Worm (Caenorhabditis elegans) whole organism, L4 larva: ENCODE data around the gene Y82E9BL.3.
A peak's percentile ranks its signal among the peaks of the same experiment; 100 is the strongest.

ENCODE experiments used
- F26F4.8 ChIP-seq: fragments of 200-800 bp; sonication (Bioruptor generic); conservative IDR thresholded peaks from 2 replicates; pipeline ENCODE4 v1.3.6; 2022; ENCODE audit warnings: missing genetic modification characterization, missing compliant biosample characterization
- F37D6.2 ChIP-seq: sonication (generic microtip); optimal IDR thresholded peaks from 2 replicates; lab custom pipeline; 2016; ENCODE audit warnings: mild to moderate bottlenecking, missing genetic modification characterization, missing compliant biosample characterization
- F49E8.2 ChIP-seq: sonication (generic microtip); optimal IDR thresholded peaks from 2 replicates; lab custom pipeline; 2016; ENCODE audit warnings: missing compliant biosample characterization, mild to moderate bottlenecking, missing genetic modification characterization, borderline replicate concordance
- R02D3.7 ChIP-seq: fragments of 150-350 bp; sonication (generic microtip); optimal IDR thresholded peaks from 3 replicates; lab custom pipeline; 2014; ENCODE audit warnings: missing biosample characterization, missing genetic modification characterization
- T20F7.1 ChIP-seq: fragments of 200-800 bp; sonication (Bioruptor generic); optimal IDR thresholded peaks from 2 replicates; lab custom pipeline; 2018; ENCODE audit warnings: mild to moderate bottlenecking, missing genetic modification characterization, missing compliant biosample characterization
- T26A8.4 ChIP-seq: fragments of 200-800 bp; sonication (Bioruptor generic); IDR thresholded peaks from 2 replicates; pipeline ENCODE4 v1.3.6; 2022; ENCODE audit warnings: missing genetic modification characterization, missing compliant biosample characterization
- ZK546.5 ChIP-seq, 2 experiments: sonication (generic microtip); optimal IDR thresholded peaks; 2 replicates each; lab custom pipeline; 2017; ENCODE audit warnings: missing biosample characterization in 2 of 2, missing genetic modification characterization in 2 of 2
- ama-1 ChIP-seq: fragments of 150-350 bp; optimal IDR thresholded peaks from 2 replicates; lab custom pipeline; 2014; ENCODE audit warnings: inconsistent platforms, mixed read lengths
- arid-1 ChIP-seq: fragments of 200-800 bp; sonication (Bioruptor generic); conservative IDR thresholded peaks from 2 replicates; pipeline ENCODE4 v1.3.6; 2022; ENCODE audit warnings: missing genetic modification reagents, missing genetic modification characterization, missing compliant biosample characterization
- ceh-28 ChIP-seq: fragments of 150-350 bp; optimal IDR thresholded peaks from 2 replicates; lab custom pipeline; 2014; ENCODE audit warnings: missing biosample characterization, missing genetic modification reagents, missing genetic modification characterization
- ces-1 ChIP-seq: fragments of 150-350 bp; sonication (generic microtip); optimal IDR thresholded peaks from 4 replicates; lab custom pipeline; 2014; ENCODE audit warnings: missing biosample characterization, missing genetic modification reagents, missing genetic modification characterization
- daf-16 ChIP-seq, 3 experiments: sonication (generic microtip); optimal IDR thresholded peaks; 2 replicates each; lab custom pipeline; 2016 to 2017; ENCODE audit warnings: missing genetic modification characterization in 3 of 3, missing genetic modification reagents in 3 of 3, mild to moderate bottlenecking in 2 of 3, missing compliant biosample characterization in 2 of 3, missing biosample characterization in 1 of 3, moderate library complexity in 1 of 3
- dmd-6 ChIP-seq: fragments of 200-800 bp; sonication (Bioruptor generic); IDR thresholded peaks from 2 replicates; pipeline ENCODE4 v1.3.6; 2022; ENCODE audit warnings: missing genetic modification reagents, missing genetic modification characterization, missing compliant biosample characterization
- dve-1 ChIP-seq: sonication (generic microtip); optimal IDR thresholded peaks from 2 replicates; lab custom pipeline; 2017; ENCODE audit warnings: antibody characterized with exemption, mild to moderate bottlenecking, missing genetic modification characterization, missing compliant biosample characterization; ENCODE audit not compliant: insufficient read depth
- egl-27 ChIP-seq: sonication (generic microtip); optimal IDR thresholded peaks from 3 replicates; lab custom pipeline; 2017; ENCODE audit warnings: missing biosample characterization, missing genetic modification reagents, missing genetic modification characterization
- fkh-10 ChIP-seq: fragments of 150-350 bp; optimal IDR thresholded peaks from 2 replicates; lab custom pipeline; 2014; ENCODE audit warnings: missing biosample characterization, missing genetic modification reagents, missing genetic modification characterization
- fos-1 ChIP-seq: fragments of 150-350 bp; optimal IDR thresholded peaks from 2 replicates; lab custom pipeline; 2014; ENCODE audit warnings: missing biosample characterization, missing genetic modification characterization
- hif-1 ChIP-seq, 2 experiments: sonication (generic microtip); optimal IDR thresholded peaks; 2 replicates each; lab custom pipeline; 2016 to 2017; ENCODE audit warnings: missing compliant biosample characterization in 2 of 2, missing genetic modification characterization in 2 of 2, missing genetic modification reagents in 2 of 2, missing genotype in 2 of 2, mild to moderate bottlenecking in 1 of 2
- hlh-11 ChIP-seq: fragments of 200-800 bp; sonication (Bioruptor generic); optimal IDR thresholded peaks from 2 replicates; lab custom pipeline; 2018; ENCODE audit warnings: mild to moderate bottlenecking, missing genetic modification characterization, missing compliant biosample characterization
- hmg-1.1 ChIP-seq: fragments of 200-800 bp; sonication (Bioruptor generic); IDR thresholded peaks from 2 replicates; pipeline ENCODE4 v1.3.6; 2022; ENCODE audit warnings: missing genetic modification reagents, missing genetic modification characterization, missing compliant biosample characterization
- lin-15B ChIP-seq: fragments of 150-350 bp; sonication (generic microtip); optimal IDR thresholded peaks from 3 replicates; lab custom pipeline; 2014; ENCODE audit warnings: missing biosample characterization, missing genetic modification characterization
- lin-29 ChIP-seq: fragments of 200-800 bp; sonication (Bioruptor generic); IDR thresholded peaks from 2 replicates; pipeline ENCODE4 v1.3.6; 2022; ENCODE audit warnings: missing genetic modification reagents, missing genetic modification characterization, missing compliant biosample characterization
- lin-38 ChIP-seq: fragments of 200-800 bp; sonication (Bioruptor generic); IDR thresholded peaks from 2 replicates; pipeline ENCODE4 v1.3.6; 2022; ENCODE audit warnings: missing genetic modification reagents, missing genetic modification characterization, missing compliant biosample characterization
- lsy-2 ChIP-seq, 2 experiments: fragments of 150-350 bp in 1 of 2; sonication (generic microtip) in 1 of 2; optimal IDR thresholded peaks; 2 replicates each; lab custom pipeline; 2014 to 2017; ENCODE audit warnings: missing biosample characterization in 2 of 2, missing genetic modification characterization in 2 of 2
- mdl-1 ChIP-seq, 2 experiments: fragments of 150-350 bp in 1 of 2; sonication (generic microtip) in 1 of 2; optimal IDR thresholded peaks; 2 replicates each; lab custom pipeline; 2014 to 2017; ENCODE audit warnings: missing biosample characterization in 2 of 2, missing genetic modification characterization in 2 of 2
- mep-1 ChIP-seq: fragments of 150-350 bp; sonication (generic microtip); optimal IDR thresholded peaks from 3 replicates; lab custom pipeline; 2014; ENCODE audit warnings: missing biosample characterization, missing genetic modification characterization
- mxl-3 ChIP-seq: fragments of 200-800 bp; sonication (Bioruptor generic); optimal IDR thresholded peaks from 2 replicates; lab custom pipeline; 2018; ENCODE audit warnings: mild to moderate bottlenecking, missing genetic modification characterization, missing compliant biosample characterization
- nhr-10 ChIP-seq: fragments of 150-350 bp; optimal IDR thresholded peaks from 2 replicates; lab custom pipeline; 2014; ENCODE audit warnings: missing biosample characterization, missing genetic modification characterization
- nhr-102 ChIP-seq: sonication (generic microtip); optimal IDR thresholded peaks from 2 replicates; lab custom pipeline; 2016; ENCODE audit warnings: mild to moderate bottlenecking, missing genetic modification characterization, moderate library complexity, missing compliant biosample characterization
- nhr-237 ChIP-seq: sonication (generic microtip); optimal IDR thresholded peaks from 2 replicates; lab custom pipeline; 2017; ENCODE audit warnings: missing biosample characterization, missing genetic modification characterization
- nhr-25 ChIP-seq: sonication (generic microtip); optimal IDR thresholded peaks from 2 replicates; lab custom pipeline; 2017; ENCODE audit warnings: missing genetic modification characterization, mild to moderate bottlenecking, missing compliant biosample characterization, antibody characterized with exemption, moderate library complexity, borderline replicate concordance; ENCODE audit not compliant: insufficient read depth
- nhr-28 ChIP-seq: fragments of 150-350 bp; optimal IDR thresholded peaks from 2 replicates; lab custom pipeline; 2014; ENCODE audit warnings: missing biosample characterization, missing genetic modification characterization
- nhr-41 ChIP-seq: fragments of 200-800 bp; sonication (Bioruptor generic); IDR thresholded peaks from 2 replicates; pipeline ENCODE4 v1.3.6; 2022; ENCODE audit warnings: missing genetic modification reagents, missing genetic modification characterization, missing compliant biosample characterization
- nhr-48 ChIP-seq: sonication (generic microtip); optimal IDR thresholded peaks from 2 replicates; lab custom pipeline; 2016; ENCODE audit warnings: mild to moderate bottlenecking, missing genetic modification characterization, missing compliant biosample characterization
- nhr-6 ChIP-seq: fragments of 150-350 bp; optimal IDR thresholded peaks from 2 replicates; lab custom pipeline; 2014; ENCODE audit warnings: missing biosample characterization, missing genetic modification characterization
- nhr-76 ChIP-seq: fragments of 150-350 bp; optimal IDR thresholded peaks from 2 replicates; lab custom pipeline; 2014; ENCODE audit warnings: missing biosample characterization, missing genetic modification characterization
- nhr-77 ChIP-seq: fragments of 150-350 bp; optimal IDR thresholded peaks from 2 replicates; lab custom pipeline; 2014; ENCODE audit warnings: missing biosample characterization, missing genetic modification characterization
- pqm-1 ChIP-seq: sonication (generic microtip); optimal IDR thresholded peaks from 2 replicates; lab custom pipeline; 2017; ENCODE audit warnings: missing biosample characterization, missing genetic modification characterization
- rbr-2 ChIP-seq: sonication (generic microtip); optimal IDR thresholded peaks from 2 replicates; lab custom pipeline; 2016; ENCODE audit warnings: missing genotype, missing genetic modification characterization, missing compliant biosample characterization
- set-16 ChIP-seq: fragments of 200-800 bp; sonication (Bioruptor generic); IDR thresholded peaks from 2 replicates; pipeline ENCODE4 v1.3.6; 2022; ENCODE audit warnings: missing genetic modification reagents, missing genetic modification characterization, missing compliant biosample characterization
- skn-1 ChIP-seq: fragments of 150-350 bp; optimal IDR thresholded peaks from 2 replicates; lab custom pipeline; 2014; ENCODE audit warnings: missing biosample characterization, missing genetic modification characterization
- snpc-1.2 ChIP-seq: fragments of 200-800 bp; sonication (Bioruptor generic); IDR thresholded peaks from 2 replicates; pipeline ENCODE4 v1.3.6; 2022; ENCODE audit warnings: missing genetic modification reagents, missing genetic modification characterization, missing compliant biosample characterization
- spr-3 ChIP-seq: fragments of 200-800 bp; sonication (Bioruptor generic); optimal IDR thresholded peaks from 2 replicates; lab custom pipeline; 2018; ENCODE audit warnings: mild to moderate bottlenecking, missing genetic modification characterization, missing compliant biosample characterization
- tag-97 ChIP-seq: fragments of 200-800 bp; sonication (Bioruptor generic); IDR thresholded peaks from 2 replicates; pipeline ENCODE4 v1.3.6; 2022; ENCODE audit warnings: missing genetic modification characterization, missing compliant biosample characterization
- tra-1 ChIP-seq: fragments of 200-800 bp; sonication (Bioruptor generic); IDR thresholded peaks from 2 replicates; pipeline ENCODE4 v1.3.6; 2022; ENCODE audit warnings: missing genetic modification reagents, missing genetic modification characterization, missing compliant biosample characterization
- unc-62 ChIP-seq, 3 experiments: fragments of 150-350 bp in 1 of 3; sonication (generic microtip); optimal IDR thresholded peaks in 2 of 3; peaks in 1 of 3; 1 replicate in 1 of 3; 2 replicates in 2 of 3; lab custom pipeline; 2014 to 2017; ENCODE audit warnings: missing biosample characterization in 3 of 3, missing genetic modification characterization in 3 of 3, missing genetic modification reagents in 3 of 3, missing genotype in 1 of 3
- vab-7 ChIP-seq: fragments of 200-800 bp; sonication (Bioruptor generic); IDR thresholded peaks from 2 replicates; pipeline ENCODE4 v1.3.6; 2022; ENCODE audit warnings: missing genetic modification reagents, missing genetic modification characterization, missing compliant biosample characterization
- zfp-2 ChIP-seq: sonication (generic microtip); optimal IDR thresholded peaks from 2 replicates; lab custom pipeline; 2016; ENCODE audit warnings: mild to moderate bottlenecking, missing genetic modification characterization, missing compliant biosample characterization
- zfp-3 ChIP-seq: fragments of 200-800 bp; sonication (Bioruptor generic); conservative IDR thresholded peaks from 2 replicates; pipeline ENCODE4 v1.3.6; 2022; ENCODE audit warnings: missing genetic modification reagents, missing genetic modification characterization, missing compliant biosample characterization

The Y82E9BL.3 gene

ce11 chrIII:1395355-1395754 is 44.7 kb upstream of the Y82E9BL.3 start:
- TF ChIP-seq nhr-28 (tag; lab: Kevin White, UChicago), result peak; percentile 17
- peak; percentile 19 for TF ChIP-seq hlh-11 (tag; lab: Kevin White, UChicago)
- TF ChIP-seq pqm-1, result peak; percentile 64
- no peak for TF ChIP-seq spr-3 (GFP tag; lab: Kevin White, UChicago)
- TF ChIP-seq dve-1 (tag; lab: Kevin White, UChicago), result no peak
- peak; percentile 39; the same call in 1 of the 2 replicates for TF ChIP-seq dmd-6 (GFP tag; lab: Robert Waterston, UW)
- no peak for TF ChIP-seq daf-16 (GFP tag; optimal IDR thresholded peaks at IDR 0.05; lab: Kevin White, UChicago)
- peak; percentile 28 for TF ChIP-seq daf-16 (tag; optimal IDR thresholded peaks at IDR 0.05; lab: Kevin White, UChicago)
- TF ChIP-seq nhr-25, result no peak

- peak; percentile 42; the same call in 1 of the 2 replicates for TF ChIP-seq tra-1 (GFP tag; lab: Robert Waterston, UW)
- TF ChIP-seq mdl-1 (tag; optimal IDR thresholded peaks at IDR 0.05; lab: Kevin White, UChicago), result no peak
- no peak for TF ChIP-seq tag-97 (GFP tag; lab: Robert Waterston, UW)
- no peak for TF ChIP-seq snpc-1.2 (GFP tag; lab: Robert Waterston, UW)
- peak; percentile 85 for TF ChIP-seq lin-38 (GFP tag; lab: Robert Waterston, UW)
- TF ChIP-seq T26A8.4, result no peak
- TF ChIP-seq nhr-41 (GFP tag; lab: Robert Waterston, UW), result no peak
- TF ChIP-seq F49E8.2, result no peak
- TF ChIP-seq fkh-10 (GFP tag; lab: Kevin White, UChicago), result no peak
- TF ChIP-seq F26F4.8, result no peak
- TF ChIP-seq lin-29, result no peak
- no peak for TF ChIP-seq hmg-1.1
- TF ChIP-seq zfp-2 (tag; lab: Kevin White, UChicago), result no peak
- TF ChIP-seq F37D6.2 (tag; lab: Kevin White, UChicago), result no peak
- no peak for TF ChIP-seq unc-62 (GFP tag; optimal IDR thresholded peaks at IDR 0.05 in 1 of 2; lab: Kevin White, UChicago)
- no peak for TF ChIP-seq unc-62 (tag; optimal IDR thresholded peaks at IDR 0.05; lab: Kevin White, UChicago)
- TF ChIP-seq pqm-1, result peak; percentile 84
- TF ChIP-seq lsy-2 (tag; optimal IDR thresholded peaks at IDR 0.05; lab: Kevin White, UChicago), result no peak
- no peak for TF ChIP-seq nhr-237 (tag; lab: Kevin White, UChicago)
- no peak for TF ChIP-seq skn-1
- TF ChIP-seq nhr-76, result no peak
- no peak for TF ChIP-seq lin-15B (tag; lab: Kevin White, UChicago)
- no peak for TF ChIP-seq R02D3.7 (tag; lab: Kevin White, UChicago)
- no peak for TF ChIP-seq arid-1 (GFP tag; lab: Robert Waterston, UW)
- no peak for TF ChIP-seq ama-1
- TF ChIP-seq set-16 (GFP tag; lab: Robert Waterston, UW), result no peak
- peak; percentile 60 for TF ChIP-seq nhr-77 (tag; lab: Kevin White, UChicago)
- TF ChIP-seq hif-1 (tag; optimal IDR thresholded peaks at IDR 0.05; lab: Kevin White, UChicago), result no peak
- TF ChIP-seq mep-1 (tag; lab: Kevin White, UChicago), result no peak
- TF ChIP-seq daf-16 (GFP tag; optimal IDR thresholded peaks at IDR 0.05; lab: Kevin White, UChicago), result no peak
- TF ChIP-seq daf-16 (tag; optimal IDR thresholded peaks at IDR 0.05; lab: Kevin White, UChicago), result peak; percentile 58
- no peak for TF ChIP-seq nhr-10
- no peak for TF ChIP-seq mxl-3 (GFP tag; lab: Kevin White, UChicago)
- no peak for TF ChIP-seq fos-1 (tag; lab: Kevin White, UChicago)
- no peak for TF ChIP-seq rbr-2 (tag; lab: Kevin White, UChicago)
- no peak for TF ChIP-seq nhr-6
- TF ChIP-seq egl-27, result no peak
- peak; percentile 58 for TF ChIP-seq nhr-102 (tag; lab: Kevin White, UChicago)
- no peak for TF ChIP-seq ZK546.5 (tag; optimal IDR thresholded peaks at IDR 0.05; lab: Kevin White, UChicago)
- TF ChIP-seq T20F7.1 (GFP tag; lab: Kevin White, UChicago), result peak; percentile 4
- peak; percentile 71 for TF ChIP-seq nhr-28 (tag; lab: Kevin White, UChicago)
- no peak for TF ChIP-seq ces-1 (GFP tag; lab: Kevin White, UChicago)
- TF ChIP-seq vab-7 (GFP tag; lab: Robert Waterston, UW), result no peak
- no peak for TF ChIP-seq zfp-3
- TF ChIP-seq nhr-48 (tag; lab: Kevin White, UChicago), result peak; percentile 7
- no peak for TF ChIP-seq ceh-28
Observed at ce11 chrIII:1392763-1393162, 42.1 kb upstream of the Y82E9BL.3 start.
